Worm (Caenorhabditis elegans) whole organism, early embryonic: ENCODE data around the gene srv-22.

Source experiments
- ceh-13 ChIP-seq: fragments of 200-800 bp; sonication (Bioruptor generic); optimal IDR thresholded peaks from 2 replicates; lab custom pipeline; 2018; ENCODE audit warnings: mild to moderate bottlenecking, missing genetic modification characterization, missing compliant biosample characterization
- ets-7 ChIP-seq: sonication (generic microtip); optimal IDR thresholded peaks from 2 replicates; lab custom pipeline; 2016; ENCODE audit warnings: missing genotype, missing genetic modification characterization, missing compliant biosample characterization
- hmg-4 ChIP-seq: fragments of 200-800 bp; sonication (Bioruptor generic); optimal IDR thresholded peaks from 2 replicates; lab custom pipeline; 2018; ENCODE audit warnings: mild to moderate bottlenecking, missing genetic modification characterization, missing compliant biosample characterization
- scrt-1 ChIP-seq: fragments of 200-800 bp; sonication (Bioruptor generic); IDR thresholded peaks from 2 replicates; pipeline ENCODE4 v1.3.6; 2022; ENCODE audit warnings: missing genetic modification characterization, missing compliant biosample characterization

DNA sequence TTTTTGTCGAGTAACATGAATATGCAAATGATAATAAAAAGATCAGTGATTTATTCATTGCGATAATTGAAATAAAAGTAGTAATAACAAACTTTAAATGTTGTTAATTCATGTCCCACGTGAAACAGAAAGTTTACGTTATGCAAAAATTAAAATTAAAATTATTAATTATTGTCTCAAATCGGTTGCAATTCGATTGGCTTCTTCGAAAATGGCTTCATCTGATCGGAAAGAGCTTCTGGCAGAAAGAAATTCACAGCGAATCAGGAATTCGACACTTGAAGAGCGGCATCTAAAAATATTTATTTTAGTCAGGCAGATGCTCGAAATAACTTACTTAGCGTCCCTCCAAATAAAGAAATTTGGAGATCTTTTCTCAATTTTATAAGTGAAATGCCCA lies 13.9 kb downstream of the srv-22 start, which contains the start of gene spe-27:
- TF ChIP-seq ceh-13 (GFP tag; lab: Kevin White, UChicago) (no peak), scrt-1 (GFP tag; lab: Robert Waterston, UW) (no peak), ets-7 (tag; lab: Kevin White, UChicago) (no peak), hmg-4 (no peak)
